Worm (Caenorhabditis elegans) whole organism, L4 larva: Measurements from ENCODE around the gene Y64G10A.10.

ENCODE experiments used
- lin-1 ChIP-seq: fragments of 200-800 bp; sonication (Bioruptor generic); IDR thresholded peaks from 2 replicates; pipeline ENCODE4 v1.3.6; 2022; ENCODE audit warnings: missing genetic modification reagents, missing genetic modification characterization, missing compliant biosample characterization
- lsy-2 ChIP-seq, 2 experiments: fragments of 150-350 bp in 1 of 2; sonication (generic microtip) in 1 of 2; optimal IDR thresholded peaks; 2 replicates each; lab custom pipeline; 2014 to 2017; ENCODE audit warnings: missing biosample characterization in 2 of 2, missing genetic modification characterization in 2 of 2
- madf-5 ChIP-seq, 2 experiments: fragments of 200-800 bp; sonication (Bioruptor generic); IDR thresholded peaks; 2 replicates each; pipeline ENCODE4 v1.3.6; 2022; ENCODE audit warnings: missing compliant biosample characterization in 2 of 2, missing genetic modification characterization in 2 of 2
- mxl-2 ChIP-seq: fragments of 200-800 bp; sonication (Bioruptor generic); conservative IDR thresholded peaks from 2 replicates; pipeline ENCODE4 v1.3.6; 2022; ENCODE audit warnings: missing genetic modification reagents, missing genetic modification characterization, missing compliant biosample characterization
- set-16 ChIP-seq: fragments of 200-800 bp; sonication (Bioruptor generic); IDR thresholded peaks from 2 replicates; pipeline ENCODE4 v1.3.6; 2022; ENCODE audit warnings: missing genetic modification reagents, missing genetic modification characterization, missing compliant biosample characterization

DNA sequence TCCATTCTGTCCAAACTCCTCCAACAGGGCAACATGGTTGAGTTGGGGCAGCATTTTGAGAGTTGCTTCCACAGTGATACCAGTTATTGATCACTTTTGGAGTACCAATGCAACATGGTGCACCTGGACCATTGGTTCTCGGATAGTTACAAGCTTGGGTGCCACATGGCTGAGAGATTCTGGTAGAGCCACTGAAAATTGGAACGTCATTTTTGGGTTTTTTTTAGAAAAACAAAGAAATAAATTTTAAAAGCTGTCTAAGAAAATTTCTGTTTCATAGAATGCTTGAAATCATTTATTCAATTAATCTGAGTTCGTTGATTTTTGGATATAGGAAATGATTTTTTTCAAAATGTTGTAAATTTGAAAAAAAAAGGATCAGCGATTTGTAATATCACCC lies 14.1 kb downstream of the Y64G10A.10 start:
- TF ChIP-seq lin-1 (GFP tag; lab: Robert Waterston, UW), result no peak
- TF ChIP-seq set-16 (GFP tag; lab: Robert Waterston, UW), result no peak
- TF ChIP-seq lsy-2 (tag; optimal IDR thresholded peaks at IDR 0.05; lab: Kevin White, UChicago), result no peak
- no peak for TF ChIP-seq mxl-2 (GFP tag; lab: Robert Waterston, UW)
- no peak for TF ChIP-seq madf-5 (GFP tag; IDR thresholded peaks at IDR 0.05; lab: Robert Waterston, UW)
